Worm (Caenorhabditis elegans): ENCODE data around the gene ugt-15.
"Not testable (repeated sequence)": the region's sequence is repeated elsewhere in the genome, so short reads cannot be mapped to it uniquely, and the experiment has no call there.

Gene ugt-15

ce11 chrV:12859144-12859543 lies 31.8 kb downstream of the ugt-15 start, which contains the start of gene anp-1:
anp-1 (plus strand) TSS chrV:12859444.
- TF ChIP-seq nhr-6 (tag; optimal IDR thresholded peaks at IDR 0.05) (no peak), peb-1 (tag; optimal IDR thresholded peaks at IDR 0.05) (no peak), F13H6.1 (tag; optimal IDR thresholded peaks at IDR 0.05) (no peak), skn-1 (tag; optimal IDR thresholded peaks at IDR 0.05) (no peak), sem-4 (tag; optimal IDR thresholded peaks at IDR 0.05) (no peak), sma-3 (GFP tag; optimal IDR thresholded peaks at IDR 0.05) (no peak), ceh-16 (tag; optimal IDR thresholded peaks at IDR 0.05) (no peak), lin-13 (GFP tag; optimal IDR thresholded peaks at IDR 0.05) (no peak), unc-39 (tag; optimal IDR thresholded peaks at IDR 0.05) (no peak), zag-1 (tag; optimal IDR thresholded peaks at IDR 0.05) (no peak), C34F6.9 (tag; optimal IDR thresholded peaks at IDR 0.05) (no peak)

ce11 chrV:12865615-12866014 lies 38.3 kb downstream of the ugt-15 start, which contains the start of gene T07F10.5:
T07F10.5 (plus strand) TSS chrV:12865915.
- not testable (repeated sequence) for TF ChIP-seq ZK546.5, elt-3, nhr-25 (tag; optimal IDR thresholded peaks at IDR 0.05)

ce11 chrV:12867997-12868396 lies 40.7 kb downstream of the ugt-15 start, which contains the start of gene nspg-1:
nspg-1 (minus strand) TSS chrV:12868097.
- no peak for TF ChIP-seq nhr-237 (tag; optimal IDR thresholded peaks at IDR 0.05)
- no peak for TF ChIP-seq dmd-4 (tag; optimal IDR thresholded peaks at IDR 0.05)

- TF ChIP-seq zag-1 (tag; optimal IDR thresholded peaks at IDR 0.05) (no peak), sma-9 (GFP tag; optimal IDR thresholded peaks at IDR 0.05) (peak; percentile 97), sma-9 (tag; optimal IDR thresholded peaks at IDR 0.05) (no peak), Y55F3AM.14 (GFP tag; optimal IDR thresholded peaks at IDR 0.05) (peak; percentile 17), nhr-77 (tag; optimal IDR thresholded peaks at IDR 0.05) (no peak), fos-1 (tag; optimal IDR thresholded peaks at IDR 0.05) (peak; percentile 57), blmp-1 (tag; optimal IDR thresholded peaks at IDR 0.05; ENCODE audit: insufficient read depth) (peak; percentile 36), ztf-11 (tag; optimal IDR thresholded peaks at IDR 0.05) (no peak), nhr-21 (tag; optimal IDR thresholded peaks at IDR 0.05) (peak; percentile 80), lin-11 (tag; optimal IDR thresholded peaks at IDR 0.05) (peak; percentile 76), dmd-4 (tag; optimal IDR thresholded peaks at IDR 0.05) (no peak), aly-2 (tag; optimal IDR thresholded peaks at IDR 0.05) (no peak), mdl-1 (tag; optimal IDR thresholded peaks at IDR 0.05) (no peak), ceh-82 (tag; optimal IDR thresholded peaks at IDR 0.05) (no peak), nhr-6 (tag; optimal IDR thresholded peaks at IDR 0.05) (no peak), lin-39 (tag; optimal IDR thresholded peaks at IDR 0.05) (no peak), crh-2 (tag; optimal IDR thresholded peaks at IDR 0.05) (peak; percentile 83), egl-27 (tag; optimal IDR thresholded peaks at IDR 0.05) (peak; percentile 59), unc-55 (GFP tag; optimal IDR thresholded peaks at IDR 0.05) (peak; percentile 95), gmeb-1 (tag; optimal IDR thresholded peaks at IDR 0.05) (peak; percentile 99), nhr-11 (tag; optimal IDR thresholded peaks at IDR 0.05) (no peak), elt-3 (tag; optimal IDR thresholded peaks at IDR 0.05) (no peak), ztf-1 (GFP tag; conservative IDR thresholded peaks at IDR 0.05) (no peak), lin-13 (GFP tag; optimal IDR thresholded peaks at IDR 0.05) (peak; percentile 89), C34F6.9 (tag; optimal IDR thresholded peaks at IDR 0.05) (peak; percentile 86), nhr-12 (tag; optimal IDR thresholded peaks at IDR 0.05) (no peak), nhr-129 (tag; optimal IDR thresholded peaks at IDR 0.05) (peak; percentile 59), snpc-4 (tag; optimal IDR thresholded peaks at IDR 0.05) (peak; percentile 76), nhr-23 (tag; optimal IDR thresholded peaks at IDR 0.05) (no peak), mbf-1 (tag; optimal IDR thresholded peaks at IDR 0.05) (no peak), unc-62 (GFP tag; optimal IDR thresholded peaks at IDR 0.05) (no peak), alr-1 (tag; optimal IDR thresholded peaks at IDR 0.05) (no peak), mab-5 (tag; optimal IDR thresholded peaks at IDR 0.05) (peak; percentile 83), R02D3.7 (tag; optimal IDR thresholded peaks at IDR 0.05) (peak; percentile 61), nhr-237 (tag; optimal IDR thresholded peaks at IDR 0.05) (no peak), ama-1 (optimal IDR thresholded peaks at IDR 0.05) (peak; percentile 34), elt-1 (tag; optimal IDR thresholded peaks at IDR 0.05) (no peak), nhr-25 (tag; optimal IDR thresholded peaks at IDR 0.05) (peak; percentile 83), sma-3 (GFP tag; optimal IDR thresholded peaks at IDR 0.05) (peak; percentile 95), sem-4 (tag; optimal IDR thresholded peaks at IDR 0.05) (peak; percentile 35), peb-1 (tag; optimal IDR thresholded peaks at IDR 0.05) (no peak), nhr-10 (tag; optimal IDR thresholded peaks at IDR 0.05) (peak; percentile 2), F13H6.1 (tag; optimal IDR thresholded peaks at IDR 0.05) (peak; percentile 88), ceh-16 (tag; optimal IDR thresholded peaks at IDR 0.05) (peak; percentile 50), ZK546.5 (tag; optimal IDR thresholded peaks at IDR 0.05) (no peak), unc-39 (tag; optimal IDR thresholded peaks at IDR 0.05) (no peak)
Observed at ce11 chrV:12869948-12870347, 42.6 kb downstream of the ugt-15 start, which contains the start of gene T07F10.3. T07F10.3 (minus strand) TSS chrV:12870045.

Data from whole organism, L2 larva.